Fruit fly (Drosophila melanogaster) whole organism, adult: Measurements from ENCODE around the gene CG15927.

Experiments used
- CG11617 ChIP-seq: fragments of 200-800 bp; sonication (Bioruptor generic); optimal IDR thresholded peaks from 2 replicates; lab custom pipeline; 2017; ENCODE audit warnings: mild to moderate bottlenecking, missing biosample characterization, missing genetic modification reagents, missing genetic modification characterization
- CG12768 ChIP-seq: fragments of 200-800 bp; sonication (Bioruptor generic); optimal IDR thresholded peaks from 2 replicates; lab custom pipeline; 2017; ENCODE audit warnings: missing biosample characterization, missing genetic modification characterization, mild to moderate bottlenecking, moderate library complexity, missing genetic modification reagents
- CG14711 ChIP-seq: fragments of 200-800 bp; sonication (Bioruptor generic); optimal IDR thresholded peaks from 2 replicates; lab custom pipeline; 2018; ENCODE audit warnings: missing biosample characterization, mild to moderate bottlenecking, missing genetic modification characterization, moderate library complexity
- CG33017 ChIP-seq: fragments of 200-800 bp; sonication (Bioruptor generic); optimal IDR thresholded peaks from 2 replicates; lab custom pipeline; 2018; ENCODE audit warnings: missing biosample characterization, mild to moderate bottlenecking, missing genetic modification characterization, moderate library complexity
- CG7101 ChIP-seq: fragments of 200-800 bp; sonication (Bioruptor generic); optimal IDR thresholded peaks from 2 replicates; lab custom pipeline; 2018; ENCODE audit warnings: missing biosample characterization, mild to moderate bottlenecking, missing genetic modification characterization, moderate library complexity
- Clk ChIP-seq: fragments of 200-800 bp; sonication (Bioruptor generic); optimal IDR thresholded peaks from 2 replicates; lab custom pipeline; 2017; ENCODE audit warnings: missing biosample characterization, missing genetic modification characterization
- Hr96 ChIP-seq: fragments of 200-800 bp; sonication (Bioruptor generic); optimal IDR thresholded peaks from 2 replicates; lab custom pipeline; 2016; ENCODE audit warnings: missing biosample characterization, missing genetic modification characterization
- Mnt ChIP-seq: fragments of 200-800 bp; sonication (Bioruptor generic); optimal IDR thresholded peaks from 2 replicates; lab custom pipeline; 2016; ENCODE audit warnings: missing biosample characterization, mild to moderate bottlenecking, missing genetic modification characterization
- bab1 ChIP-seq: fragments of 200-800 bp; sonication (Bioruptor generic); optimal IDR thresholded peaks from 3 replicates; lab custom pipeline; 2019; ENCODE audit warnings: missing biosample characterization, mild to moderate bottlenecking, missing genetic modification characterization, moderate library complexity
- cnc ChIP-seq, 2 experiments: fragments of >200 bp; optimal IDR thresholded peaks; 2 replicates each; lab custom pipeline; 2017
- ovo ChIP-seq: fragments of 200-800 bp; sonication (Bioruptor generic); optimal IDR thresholded peaks from 2 replicates; lab custom pipeline; 2016; ENCODE audit warnings: missing biosample characterization, missing genetic modification characterization
- pad ChIP-seq: fragments of 200-800 bp; sonication (Bioruptor generic); optimal IDR thresholded peaks from 3 replicates; lab custom pipeline; 2017; ENCODE audit warnings: missing biosample characterization, missing genetic modification characterization, mild to moderate bottlenecking, moderate library complexity, missing genetic modification reagents

- TF ChIP-seq Hr96 (GFP tag; lab: Kevin White, UChicago) (no peak), pad (GFP tag; lab: Kevin White, UChicago) (no peak), Clk (GFP tag; lab: Kevin White, UChicago) (no peak), CG33017 (no peak), CG12768 (no peak), bab1 (GFP tag; lab: Kevin White, UChicago) (no peak), CG14711 (tag; lab: Kevin White, UChicago) (no peak), CG11617 (GFP tag; lab: Kevin White, UChicago) (no peak), Mnt (GFP tag; lab: Kevin White, UChicago) (no peak), cnc (optimal IDR thresholded peaks at IDR 0.05; lab: Kevin White, UChicago) (no peak), CG7101 (tag; lab: Kevin White, UChicago) (no peak), ovo (no peak)
Measured at dm6 chrX:12457713-12458233, 3.2 kb downstream of the CG15927 start, which contains the start of gene CG15731.
